Worm (Caenorhabditis elegans) whole organism, L4/young adult: Measurements from ENCODE around the gene fem-1.
"Not testable (repeated sequence)": the region's sequence is repeated elsewhere in the genome, so short reads cannot be mapped to it uniquely, and the experiment has no call there.

Experiments used
- W03F9.2 ChIP-seq: fragments of 150-350 bp; optimal IDR thresholded peaks from 2 replicates; lab custom pipeline; 2014; ENCODE audit warnings: missing biosample characterization, missing genetic modification characterization
- dao-5 ChIP-seq: sonication (generic microtip); optimal IDR thresholded peaks from 2 replicates; lab custom pipeline; 2016; ENCODE audit warnings: missing genotype, missing genetic modification characterization, moderate library complexity, missing compliant biosample characterization
- him-1 ChIP-seq: sonication (generic microtip); optimal IDR thresholded peaks from 2 replicates; lab custom pipeline; 2016; ENCODE audit warnings: missing genotype, missing genetic modification reagents, missing genetic modification characterization, missing compliant biosample characterization

ce11 chrIV:5486208-5486731 lies 51.5 kb downstream of the fem-1 start, which contains the start of the genes snpc-3.1 and puf-7:
- TF ChIP-seq W03F9.2 (tag; lab: Kevin White, UChicago); him-1; dao-5 (tag; lab: Kevin White, UChicago): not testable (repeated sequence)
